4 fruit fly cellular contexts compared by ENCODE assay signal in the genomic region with DNA sequence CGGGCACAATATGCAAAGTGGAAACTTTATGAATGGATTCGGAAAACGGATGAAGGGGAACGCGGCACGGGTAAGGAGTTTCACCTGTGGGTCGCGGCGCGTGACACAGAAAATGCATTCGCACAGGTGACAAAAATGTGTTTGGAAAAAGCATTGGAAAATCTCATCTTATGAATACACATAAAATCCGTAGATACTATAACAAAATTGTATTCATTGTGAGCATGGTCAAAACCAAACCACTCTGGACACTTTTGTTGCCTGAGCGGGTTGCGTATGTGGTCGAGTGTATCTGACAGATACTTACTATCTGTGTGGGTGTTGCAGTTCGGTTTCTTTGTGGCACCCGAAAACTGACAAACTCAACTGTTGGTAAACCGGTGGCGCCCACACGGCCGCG.
TF ChIP-seq lines count a peak whose summit lies in the region.

No protein-coding gene starts in this region.

- TF ChIP-seq CTCF in whole organism, embryonic (GFP tag; optimal IDR thresholded peaks at IDR 0.05; lab: Kevin White, UChicago) = no peak

TF ChIP-seq in whole organism, embryonic, 481 proteins besides CTCF, POLR2A, EP300 and RAD21 (continues in another document):
- TF ChIP-seq Mes4 (GFP tag; optimal IDR thresholded peaks at IDR 0.05; lab: Kevin White, UChicago) (no peak), CG3163 (GFP tag; optimal IDR thresholded peaks at IDR 0.05; lab: Kevin White, UChicago) (no peak), Ssrp (tag; optimal IDR thresholded peaks at IDR 0.05; lab: Kevin White, UChicago) (peak; percentile 45), esg (GFP tag; conservative IDR thresholded peaks at IDR 0.05; lab: Robert Waterston, UW) (peak; percentile 29; the same call in 1 of the 2 replicates), CHES-1-like (GFP tag; optimal IDR thresholded peaks at IDR 0.05; lab: Kevin White, UChicago) (no peak), CG18262 (tag; optimal IDR thresholded peaks at IDR 0.05; lab: Kevin White, UChicago) (peak; percentile 55), abd-A (tag; optimal IDR thresholded peaks at IDR 0.05; lab: Kevin White, UChicago) (no peak), br (optimal IDR thresholded peaks at IDR 0.05; lab: Kevin White, UChicago) (no peak), Nf-YC (tag; optimal IDR thresholded peaks at IDR 0.05; lab: Kevin White, UChicago) (no peak), CG2116 (GFP tag; optimal IDR thresholded peaks at IDR 0.05; lab: Kevin White, UChicago) (peak; percentile 9), CG18599 (GFP tag; optimal IDR thresholded peaks at IDR 0.05; lab: Kevin White, UChicago) (no peak), CG11456 (GFP tag; IDR thresholded peaks at IDR 0.05; lab: Robert Waterston, UW) (0 out of 3 replicates have a peak, but pooled peaks have one; percentile 21), bab2 (GFP tag; optimal IDR thresholded peaks at IDR 0.05; lab: Kevin White, UChicago) (peak; percentile 8), nau (GFP tag; optimal IDR thresholded peaks at IDR 0.05; lab: Kevin White, UChicago) (no peak), pho (GFP tag; optimal IDR thresholded peaks at IDR 0.05; lab: Kevin White, UChicago) (no peak), pb (GFP tag; optimal IDR thresholded peaks at IDR 0.05; lab: Kevin White, UChicago) (no peak), Rx (GFP tag; IDR thresholded peaks at IDR 0.05; lab: Robert Waterston, UW) (peak; percentile 72), CG4820 (GFP tag; optimal IDR thresholded peaks at IDR 0.05; lab: Kevin White, UChicago) (peak; percentile 18), CG14860 (GFP tag; IDR thresholded peaks at IDR 0.05; lab: Robert Waterston, UW; ENCODE audit: partially characterized antibody) (no peak), CG5953 (GFP tag; IDR thresholded peaks at IDR 0.05; lab: Robert Waterston, UW) (peak; percentile 70), Taf1 (GFP tag; IDR thresholded peaks at IDR 0.05; lab: Robert Waterston, UW) (no peak)

TF ChIP-seq in whole organism, prepupa, 60 proteins besides CTCF, POLR2A, EP300 and RAD21 (continues in another document):
- peak; percentile 70 for TF ChIP-seq CG6792 (GFP tag; optimal IDR thresholded peaks at IDR 0.05; lab: Kevin White, UChicago)
- no peak for TF ChIP-seq ss (GFP tag; optimal IDR thresholded peaks at IDR 0.05; lab: Kevin White, UChicago)
- TF ChIP-seq CG31627 (GFP tag; optimal IDR thresholded peaks at IDR 0.05; lab: Kevin White, UChicago) = peak; percentile 70
- TF ChIP-seq CG3032 (tag; optimal IDR thresholded peaks at IDR 0.05; lab: Kevin White, UChicago) = peak; percentile 22
- peak; percentile 94 for TF ChIP-seq CG8119 (GFP tag; IDR thresholded peaks at IDR 0.05; lab: Robert Waterston, UW)
- TF ChIP-seq Lpt (GFP tag; optimal IDR thresholded peaks at IDR 0.05; lab: Kevin White, UChicago) = peak; percentile 78
- peak; percentile 75 for TF ChIP-seq CG7368 (GFP tag; optimal IDR thresholded peaks at IDR 0.05; lab: Kevin White, UChicago)
- no peak for TF ChIP-seq CG6854 (GFP tag; optimal IDR thresholded peaks at IDR 0.05; lab: Kevin White, UChicago)
- TF ChIP-seq Hr4 (GFP tag; optimal IDR thresholded peaks at IDR 0.05; lab: Kevin White, UChicago) = no peak
- no peak for TF ChIP-seq CG4318 (GFP tag; optimal IDR thresholded peaks at IDR 0.05; lab: Kevin White, UChicago)
- no peak for TF ChIP-seq salr (GFP tag; optimal IDR thresholded peaks at IDR 0.05; lab: Kevin White, UChicago)
- peak; percentile 84 for TF ChIP-seq net (GFP tag; optimal IDR thresholded peaks at IDR 0.05; lab: Kevin White, UChicago)
- TF ChIP-seq dsx (GFP tag; optimal IDR thresholded peaks at IDR 0.05; lab: Kevin White, UChicago; ENCODE audit: poor library complexity, severe bottlenecking) = peak; percentile 11
- TF ChIP-seq Sox14 (GFP tag; optimal IDR thresholded peaks at IDR 0.05; lab: Kevin White, UChicago) = peak; percentile 81
- TF ChIP-seq acj6 (GFP tag; optimal IDR thresholded peaks at IDR 0.05; lab: Kevin White, UChicago) = no peak
- no peak for TF ChIP-seq Blimp-1 (GFP tag; optimal IDR thresholded peaks at IDR 0.05; lab: Kevin White, UChicago)
- peak; percentile 66 for TF ChIP-seq cyc (GFP tag; optimal IDR thresholded peaks at IDR 0.05; lab: Kevin White, UChicago)
- TF ChIP-seq CG6276 (GFP tag; optimal IDR thresholded peaks at IDR 0.05; lab: Kevin White, UChicago) = no peak
- TF ChIP-seq Ets21C (GFP tag; optimal IDR thresholded peaks at IDR 0.05; lab: Kevin White, UChicago) = no peak
- TF ChIP-seq topi (GFP tag; optimal IDR thresholded peaks at IDR 0.05; lab: Kevin White, UChicago) = peak; percentile 72
- TF ChIP-seq Hr39 (GFP tag; optimal IDR thresholded peaks at IDR 0.05; lab: Kevin White, UChicago) = no peak
- TF ChIP-seq svp (GFP tag; lab: Kevin White, UChicago) = no peak
- TF ChIP-seq dac (GFP tag; optimal IDR thresholded peaks at IDR 0.05; lab: Kevin White, UChicago) = peak; percentile 54

TF ChIP-seq in whole organism, pupa, 21 proteins besides CTCF, POLR2A, EP300 and RAD21:
- TF ChIP-seq rn (GFP tag; IDR thresholded peaks at IDR 0.05; lab: Robert Waterston, UW) (peak; percentile 66), CG8159 (tag; optimal IDR thresholded peaks at IDR 0.05; lab: Kevin White, UChicago) (no peak), Ets98B (GFP tag; IDR thresholded peaks at IDR 0.05; lab: Robert Waterston, UW) (peak; percentile 90), EcR (GFP tag; optimal IDR thresholded peaks at IDR 0.05; lab: Kevin White, UChicago) (no peak), CG9948 (tag; optimal IDR thresholded peaks at IDR 0.05; lab: Kevin White, UChicago) (peak; percentile 31), CG12605 (GFP tag; IDR thresholded peaks at IDR 0.05; lab: Robert Waterston, UW) (peak; percentile 85), Snoo (tag; optimal IDR thresholded peaks at IDR 0.05; lab: Kevin White, UChicago) (peak; percentile 57), CG32121 (GFP tag; IDR thresholded peaks at IDR 0.05; lab: Robert Waterston, UW) (peak; percentile 90), fd96Ca (GFP tag; IDR thresholded peaks at IDR 0.05; lab: Robert Waterston, UW) (peak; percentile 89), CG8301 (tag; optimal IDR thresholded peaks at IDR 0.05; lab: Kevin White, UChicago) (no peak), CG13204 (GFP tag; optimal IDR thresholded peaks at IDR 0.05; lab: Kevin White, UChicago) (no peak), CG4496 (GFP tag; IDR thresholded peaks at IDR 0.05; lab: Robert Waterston, UW) (peak; percentile 92), CG15710 (tag; optimal IDR thresholded peaks at IDR 0.05; lab: Kevin White, UChicago) (peak; percentile 49), CG34367 (tag; optimal IDR thresholded peaks at IDR 0.05; lab: Kevin White, UChicago) (no peak), CG17806 (tag; optimal IDR thresholded peaks at IDR 0.05; lab: Kevin White, UChicago) (peak; percentile 37)

TF ChIP-seq in whole organism, wandering third instar larva, 38 proteins besides CTCF, POLR2A, EP300 and RAD21 (continues in another document):
- TF ChIP-seq foxo (GFP tag; optimal IDR thresholded peaks at IDR 0.05; lab: Kevin White, UChicago) = no peak
- no peak for TF ChIP-seq woc (GFP tag; optimal IDR thresholded peaks at IDR 0.05; lab: Kevin White, UChicago)
- TF ChIP-seq GATAd (GFP tag; optimal IDR thresholded peaks at IDR 0.05; lab: Kevin White, UChicago) = no peak
- no peak for TF ChIP-seq Jra (GFP tag; optimal IDR thresholded peaks at IDR 0.05; lab: Kevin White, UChicago)
- no peak for TF ChIP-seq tai (GFP tag; optimal IDR thresholded peaks at IDR 0.05; lab: Kevin White, UChicago)
- TF ChIP-seq Mio (GFP tag; optimal IDR thresholded peaks at IDR 0.05; lab: Kevin White, UChicago) = no peak
- TF ChIP-seq sage (GFP tag; optimal IDR thresholded peaks at IDR 0.05; lab: Kevin White, UChicago) = no peak
- TF ChIP-seq CG9705 (GFP tag; optimal IDR thresholded peaks at IDR 0.05; lab: Kevin White, UChicago) = no peak
- TF ChIP-seq OdsH (GFP tag; optimal IDR thresholded peaks at IDR 0.05; lab: Kevin White, UChicago) = peak; percentile 61
- TF ChIP-seq dmrt93B (GFP tag; optimal IDR thresholded peaks at IDR 0.05; lab: Kevin White, UChicago) = no peak
- TF ChIP-seq CrebA (GFP tag; optimal IDR thresholded peaks at IDR 0.05; lab: Kevin White, UChicago; ENCODE audit: borderline replicate concordance) = no peak
- no peak for TF ChIP-seq fru (GFP tag; optimal IDR thresholded peaks at IDR 0.05; lab: Kevin White, UChicago)
- no peak for TF ChIP-seq Dfd (GFP tag; optimal IDR thresholded peaks at IDR 0.05; lab: Kevin White, UChicago)
- TF ChIP-seq CG32264 (GFP tag; optimal IDR thresholded peaks at IDR 0.05; lab: Kevin White, UChicago) = no peak
- no peak for TF ChIP-seq br (GFP tag; optimal IDR thresholded peaks at IDR 0.05; lab: Kevin White, UChicago)
- no peak for TF ChIP-seq Rel (GFP tag; optimal IDR thresholded peaks at IDR 0.05; lab: Kevin White, UChicago)
- TF ChIP-seq Rel (tag; optimal IDR thresholded peaks at IDR 0.05; lab: Kevin White, UChicago) = no peak
- no peak for TF ChIP-seq Hr83 (GFP tag; optimal IDR thresholded peaks at IDR 0.05; lab: Kevin White, UChicago; ENCODE audit: poor library complexity, severe bottlenecking)
- TF ChIP-seq dsf (GFP tag; optimal IDR thresholded peaks at IDR 0.05; lab: Kevin White, UChicago; ENCODE audit: borderline replicate concordance) = no peak
- peak; percentile 19 for TF ChIP-seq HLH106 (tag; optimal IDR thresholded peaks at IDR 0.05; lab: Kevin White, UChicago)
- no peak for TF ChIP-seq Hr78 (GFP tag; optimal IDR thresholded peaks at IDR 0.05; lab: Kevin White, UChicago)
- TF ChIP-seq ey (GFP tag; optimal IDR thresholded peaks at IDR 0.05; lab: Kevin White, UChicago) = peak; percentile 62
- no peak for TF ChIP-seq pan (optimal IDR thresholded peaks at IDR 0.05; lab: Kevin White, UChicago)
- TF ChIP-seq Abd-B (GFP tag; optimal IDR thresholded peaks at IDR 0.05; lab: Kevin White, UChicago) = no peak
- no peak for TF ChIP-seq sv (GFP tag; optimal IDR thresholded peaks at IDR 0.05; lab: Kevin White, UChicago)
- TF ChIP-seq usp (GFP tag; optimal IDR thresholded peaks at IDR 0.05; lab: Kevin White, UChicago) = no peak
- no peak for TF ChIP-seq h (GFP tag; optimal IDR thresholded peaks at IDR 0.05; lab: Kevin White, UChicago)
- TF ChIP-seq Dif (GFP tag; optimal IDR thresholded peaks at IDR 0.05; lab: Kevin White, UChicago; ENCODE audit: partially characterized antibody) = no peak
- no peak for TF ChIP-seq dl (GFP tag; optimal IDR thresholded peaks at IDR 0.05; lab: Kevin White, UChicago; ENCODE audit: insufficient read depth in 1 of 2, partially characterized antibody in 2 of 2)
- TF ChIP-seq Sp1 (GFP tag; optimal IDR thresholded peaks at IDR 0.05; lab: Kevin White, UChicago) = peak; percentile 10
- peak; percentile 71 for TF ChIP-seq rgr (GFP tag; optimal IDR thresholded peaks at IDR 0.05; lab: Kevin White, UChicago)
- TF ChIP-seq psq (GFP tag; optimal IDR thresholded peaks at IDR 0.05; lab: Kevin White, UChicago) = peak; percentile 50
- no peak for TF ChIP-seq lola (GFP tag; optimal IDR thresholded peaks at IDR 0.05; lab: Kevin White, UChicago)
- TF ChIP-seq N (GFP tag; optimal IDR thresholded peaks at IDR 0.05; lab: Kevin White, UChicago) = no peak
- TF ChIP-seq Vsx2 (GFP tag; optimal IDR thresholded peaks at IDR 0.05; lab: Kevin White, UChicago; ENCODE audit: partially characterized antibody) = no peak
- TF ChIP-seq Hnf4 (GFP tag; optimal IDR thresholded peaks at IDR 0.05; lab: Kevin White, UChicago) = no peak
